Fruit fly (Drosophila melanogaster): ENCODE results near the gene SdhD.

Gene SdhD

dm6 chr3R:23786768-23787631 lies 26.6 kb upstream of the SdhD start (continued):
- no peak for TF ChIP-seq Hand (GFP tag; optimal IDR thresholded peaks at IDR 0.05)
- peak; percentile 66 for TF ChIP-seq Drgx (GFP tag; IDR thresholded peaks at IDR 0.05)
- peak; percentile 29; the same call in 1 of the 2 replicates for TF ChIP-seq CG10959 (GFP tag; IDR thresholded peaks at IDR 0.05)
- TF ChIP-seq hkb (optimal IDR thresholded peaks at IDR 0.05) = no peak
- 0 out of 2 replicates have a peak, but pooled peaks have one; percentile 7 for TF ChIP-seq hkb (GFP tag; IDR thresholded peaks at IDR 0.05)
- peak; percentile 7 for TF ChIP-seq CG8290 (GFP tag; optimal IDR thresholded peaks at IDR 0.05)
- no peak for TF ChIP-seq CG8290 (tag; optimal IDR thresholded peaks at IDR 0.05)
- peak in 1 of 2 experiments; percentile 27 for TF ChIP-seq Pdp1 (GFP tag; optimal IDR thresholded peaks at IDR 0.05)
- TF ChIP-seq Hr78 (GFP tag; optimal IDR thresholded peaks at IDR 0.05) = peak in 1 of 2 experiments; percentile 25
- peak; percentile 34; the same call in 1 of the 2 replicates for TF ChIP-seq CG32772 (GFP tag; IDR thresholded peaks at IDR 0.05)
- TF ChIP-seq lov (optimal IDR thresholded peaks at IDR 0.05) = no peak
- 0 out of 3 replicates have a peak, but pooled peaks have one; percentile 57 for TF ChIP-seq lov (GFP tag; IDR thresholded peaks at IDR 0.05)
- peak; percentile 39 for TF ChIP-seq zf30C (GFP tag; optimal IDR thresholded peaks at IDR 0.05)
- no peak for TF ChIP-seq Hr3 (GFP tag; optimal IDR thresholded peaks at IDR 0.05)
- TF ChIP-seq Atf6 (GFP tag; IDR thresholded peaks at IDR 0.05) = no peak
- TF ChIP-seq Xrp1 (GFP tag; IDR thresholded peaks at IDR 0.05) = peak; percentile 78
- TF ChIP-seq pnt (GFP tag; optimal IDR thresholded peaks at IDR 0.05) = peak; percentile 19
- TF ChIP-seq ara (GFP tag; IDR thresholded peaks at IDR 0.05) = peak; percentile 73
- TF ChIP-seq chinmo (GFP tag; IDR thresholded peaks at IDR 0.05; ENCODE audit: partially characterized antibody) = 0 out of 4 replicates have a peak, but pooled peaks have one; percentile 61
- TF ChIP-seq sim (GFP tag; IDR thresholded peaks at IDR 0.05) = peak; percentile 52; the same call in 1 of the 2 replicates
- TF ChIP-seq dmrt11E (tag; optimal IDR thresholded peaks at IDR 0.05) = peak; percentile 6

DNA sequence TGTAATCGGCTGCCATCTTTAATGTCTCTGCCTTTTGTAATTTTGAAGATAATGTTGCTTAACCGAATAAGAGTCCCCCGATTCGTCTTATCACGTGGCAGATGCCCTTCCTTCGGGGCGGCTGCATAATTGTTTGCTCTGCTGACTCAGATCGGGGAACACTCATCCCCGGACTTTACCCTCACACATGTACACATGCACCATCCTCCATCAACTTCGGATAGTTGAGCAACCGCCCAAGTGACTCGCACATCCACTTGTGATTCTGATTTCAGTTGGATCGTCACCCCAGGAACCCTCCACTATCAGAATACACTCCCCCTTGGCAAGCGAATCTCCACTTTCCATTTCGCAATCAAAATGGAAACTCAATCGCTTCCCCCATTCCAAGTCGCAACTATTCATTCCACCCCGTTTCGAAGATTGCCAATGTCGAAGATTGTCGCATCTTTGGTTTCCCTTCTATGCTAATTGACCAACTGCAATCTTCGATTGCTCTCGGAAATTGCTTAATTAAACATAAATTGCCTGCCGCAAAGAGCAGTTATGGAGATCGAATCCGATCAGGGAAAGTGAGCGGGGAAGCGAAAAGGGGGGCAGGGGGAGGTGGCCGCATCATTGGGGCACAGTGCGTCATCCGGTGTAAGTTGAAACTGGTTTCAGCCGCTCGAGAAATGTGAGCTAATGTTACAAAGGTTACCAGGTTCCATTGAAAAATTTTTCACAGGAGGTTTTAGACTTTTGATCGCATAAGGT lies 24.7 kb upstream of the SdhD start:
- TF ChIP-seq Pdp1 (GFP tag; optimal IDR thresholded peaks at IDR 0.05) (peak in 1 of 2 experiments; percentile 8), cas (GFP tag; IDR thresholded peaks at IDR 0.05) (no peak), fd64A (GFP tag; optimal IDR thresholded peaks at IDR 0.05) (no peak), pros (GFP tag; optimal IDR thresholded peaks at IDR 0.05) (peak; percentile 20), D19A (tag; optimal IDR thresholded peaks at IDR 0.05) (peak; percentile 27), Oaz (GFP tag; IDR thresholded peaks at IDR 0.05) (no peak), bab2 (GFP tag; optimal IDR thresholded peaks at IDR 0.05) (no peak), kni (GFP tag; optimal IDR thresholded peaks at IDR 0.05) (peak; percentile 31), stc (GFP tag; IDR thresholded peaks at IDR 0.05) (no peak), nom (GFP tag; optimal IDR thresholded peaks at IDR 0.05) (peak; percentile 87), CG7963 (GFP tag; IDR thresholded peaks at IDR 0.05; ENCODE audit: partially characterized antibody) (no peak), Nf-YA (GFP tag; IDR thresholded peaks at IDR 0.05) (no peak), CG4282 (GFP tag; optimal IDR thresholded peaks at IDR 0.05) (no peak), crol (GFP tag; IDR thresholded peaks at IDR 0.05) (peak; percentile 62), sna (GFP tag; IDR thresholded peaks at IDR 0.05; ENCODE audit: partially characterized antibody) (no peak), Ets65A (GFP tag) (peak; percentile 45), ken (GFP tag; IDR thresholded peaks at IDR 0.05) (0 out of 3 replicates have a peak, but pooled peaks have one; percentile 6), dimm (GFP tag; IDR thresholded peaks at IDR 0.05) (no peak), peb (GFP tag; IDR thresholded peaks at IDR 0.05) (no peak), unpg (GFP tag; optimal IDR thresholded peaks at IDR 0.05) (no peak), ewg (GFP tag; optimal IDR thresholded peaks at IDR 0.05) (no peak), sens (GFP tag) (no peak), kay (GFP tag; optimal IDR thresholded peaks at IDR 0.05) (peak; percentile 3), Hr51 (GFP tag; optimal IDR thresholded peaks at IDR 0.05) (no peak), Blimp-1 (GFP tag; optimal IDR thresholded peaks at IDR 0.05) (peak; percentile 93), MBD-R2 (GFP tag; IDR thresholded peaks at IDR 0.05) (no peak)

Data from whole organism, embryonic.